Fruit fly (Drosophila melanogaster) whole organism, adult: ENCODE measurements around the gene CG31517.

Experiments
- CG12768 ChIP-seq: fragments of 200-800 bp; sonication (Bioruptor generic); optimal IDR thresholded peaks from 2 replicates; lab custom pipeline; 2017; ENCODE audit warnings: missing biosample characterization, missing genetic modification characterization, mild to moderate bottlenecking, moderate library complexity, missing genetic modification reagents
- CG14711 ChIP-seq: fragments of 200-800 bp; sonication (Bioruptor generic); optimal IDR thresholded peaks from 2 replicates; lab custom pipeline; 2018; ENCODE audit warnings: missing biosample characterization, mild to moderate bottlenecking, missing genetic modification characterization, moderate library complexity
- CG1620 ChIP-seq: fragments of 200-800 bp; sonication (Bioruptor generic); optimal IDR thresholded peaks from 2 replicates; lab custom pipeline; 2016; ENCODE audit warnings: missing biosample characterization, missing genetic modification characterization
- CG33017 ChIP-seq: fragments of 200-800 bp; sonication (Bioruptor generic); optimal IDR thresholded peaks from 2 replicates; lab custom pipeline; 2018; ENCODE audit warnings: missing biosample characterization, mild to moderate bottlenecking, missing genetic modification characterization, moderate library complexity
- cnc ChIP-seq, 2 experiments: fragments of >200 bp; optimal IDR thresholded peaks; 2 replicates each; lab custom pipeline; 2017
- kay ChIP-seq: fragments of 200-800 bp; sonication (Bioruptor generic); peaks from one replicate; lab custom pipeline; 2016; ENCODE audit warnings: missing biosample characterization, missing genetic modification characterization, borderline replicate concordance
- pad ChIP-seq: fragments of 200-800 bp; sonication (Bioruptor generic); optimal IDR thresholded peaks from 3 replicates; lab custom pipeline; 2017; ENCODE audit warnings: missing biosample characterization, missing genetic modification characterization, mild to moderate bottlenecking, moderate library complexity, missing genetic modification reagents
- tj ChIP-seq: fragments of 200-800 bp; sonication (Bioruptor generic); optimal IDR thresholded peaks from 3 replicates; lab custom pipeline; 2017; ENCODE audit warnings: missing biosample characterization, mild to moderate bottlenecking, missing genetic modification characterization, moderate library complexity

- TF ChIP-seq CG1620 (GFP tag; lab: Kevin White, UChicago), result no peak
- TF ChIP-seq CG12768, result no peak
- no peak for TF ChIP-seq pad (GFP tag; lab: Kevin White, UChicago)
- TF ChIP-seq CG33017 (tag; lab: Kevin White, UChicago), result no peak
- no peak for TF ChIP-seq cnc (optimal IDR thresholded peaks at IDR 0.05; lab: Kevin White, UChicago)
- no peak for TF ChIP-seq kay (GFP tag; lab: Kevin White, UChicago)
- TF ChIP-seq tj (GFP tag; lab: Kevin White, UChicago), result no peak
- TF ChIP-seq CG14711 (tag; lab: Kevin White, UChicago), result no peak
These were observed 38.3 kb upstream of the CG31517 start for dm6 chr3R:13909899-13910298.
